Fruit fly (Drosophila melanogaster) S2 (cell line): ENCODE data around the gene CG5359.

ENCODE experiments used
- CG8478 ChIP-seq: fragments of >200 bp; optimal IDR thresholded peaks from 2 replicates; lab custom pipeline; 2018
- CTCF ChIP-seq, 2 experiments: fragments of >200 bp; optimal IDR thresholded peaks; 2 replicates each; lab custom pipeline; 2018

- no peak for TF ChIP-seq CG8478 (lab: Kevin White, UChicago)
- TF ChIP-seq CTCF (optimal IDR thresholded peaks at IDR 0.05; lab: Kevin White, UChicago) = no peak
Observed at dm6 chr3R:9978977-9979376, 22.1 kb downstream of the CG5359 start.
